Fruit fly (Drosophila melanogaster): ENCODE results near the gene nonA-l.
A peak's percentile ranks its signal among the peaks of the same experiment; 100 is the strongest.

The nonA-l gene

DNA sequence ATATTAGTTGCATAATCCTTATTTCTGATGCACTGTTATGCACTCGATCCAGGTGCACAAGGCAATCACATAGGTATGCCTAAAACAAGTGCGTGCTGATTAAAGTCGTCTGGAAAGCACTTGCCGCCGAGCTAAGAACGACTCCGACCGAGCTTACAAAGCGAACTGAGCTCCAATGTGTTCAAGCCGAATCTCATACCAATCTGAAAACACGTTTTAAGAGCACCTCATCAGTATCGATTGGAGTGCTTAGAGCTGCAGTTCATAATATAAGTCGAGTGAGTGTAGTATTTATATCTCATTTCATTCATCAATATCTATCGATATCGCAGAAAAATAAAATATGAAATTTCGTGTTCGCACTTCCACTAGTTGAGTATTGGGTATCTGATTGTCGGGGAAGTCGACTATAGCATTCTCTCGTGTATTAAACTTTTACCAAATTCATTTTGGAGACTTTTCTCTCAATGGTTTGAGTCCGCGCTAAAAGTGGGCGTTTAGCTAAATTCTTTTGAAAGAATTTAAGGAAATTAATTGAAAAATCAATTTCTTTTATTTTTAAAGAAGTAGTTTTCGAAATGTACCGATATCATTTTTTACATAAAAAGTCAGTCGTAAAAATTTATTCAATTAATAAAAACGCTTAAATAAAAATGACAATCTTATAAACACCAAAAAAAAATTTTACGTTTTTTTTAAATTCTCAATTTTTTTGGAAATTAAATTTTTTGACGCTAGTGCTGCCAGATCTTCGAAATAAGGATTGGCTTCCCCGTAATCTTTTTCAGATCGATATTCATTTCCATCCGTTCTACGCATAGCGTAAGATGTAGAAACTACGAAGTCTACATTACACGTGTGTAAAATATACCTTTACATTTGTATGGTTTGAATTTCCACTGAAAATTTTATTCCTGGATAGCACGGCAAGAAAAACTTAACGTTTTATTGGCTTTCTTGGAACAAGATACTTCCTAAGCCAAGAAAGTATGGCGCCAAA, 15.8 kb downstream of the nonA-l start, which contains the start of gene modSP (continued):
- no peak for TF ChIP-seq eyg (GFP tag; optimal IDR thresholded peaks at IDR 0.05)
- peak; percentile 6 for TF ChIP-seq Ets97D (GFP tag; optimal IDR thresholded peaks at IDR 0.05)
- TF ChIP-seq Tbp (GFP tag; optimal IDR thresholded peaks at IDR 0.05), result no peak
- peak; percentile 15 for TF ChIP-seq CG12236 (GFP tag; optimal IDR thresholded peaks at IDR 0.05)
- no peak for TF ChIP-seq tgo (GFP tag; IDR thresholded peaks at IDR 0.05)
- peak in 1 of 2 experiments; percentile 42 for TF ChIP-seq dpn (GFP tag; optimal IDR thresholded peaks at IDR 0.05)
- TF ChIP-seq CG2129 (GFP tag; IDR thresholded peaks at IDR 0.05; ENCODE audit: partially characterized antibody), result no peak
- TF ChIP-seq fd3F (GFP tag; optimal IDR thresholded peaks at IDR 0.05), result no peak
- TF ChIP-seq CG2120 (GFP tag; optimal IDR thresholded peaks at IDR 0.05), result peak; percentile 72
- no peak for TF ChIP-seq CG4854 (GFP tag; optimal IDR thresholded peaks at IDR 0.05)
- peak in 1 of 2 experiments; percentile 33 for TF ChIP-seq chif (GFP tag; optimal IDR thresholded peaks at IDR 0.05)
- TF ChIP-seq CG4404 (GFP tag; IDR thresholded peaks at IDR 0.05), result no peak
- TF ChIP-seq caup (GFP tag; optimal IDR thresholded peaks at IDR 0.05; ENCODE audit: severe bottlenecking), result no peak
- TF ChIP-seq tup (GFP tag; optimal IDR thresholded peaks at IDR 0.05), result no peak
- peak; percentile 55 for TF ChIP-seq gem (tag; optimal IDR thresholded peaks at IDR 0.05)
- TF ChIP-seq CG7745 (tag; optimal IDR thresholded peaks at IDR 0.05), result no peak
- TF ChIP-seq Nf-YC (tag; optimal IDR thresholded peaks at IDR 0.05), result no peak
- no peak for TF ChIP-seq twi (tag; optimal IDR thresholded peaks at IDR 0.05)
- peak; percentile 48 for TF ChIP-seq CG12659 (GFP tag; optimal IDR thresholded peaks at IDR 0.05)
- TF ChIP-seq fd102C (GFP tag; optimal IDR thresholded peaks at IDR 0.05), result no peak
- TF ChIP-seq Hsf (GFP tag; optimal IDR thresholded peaks at IDR 0.05), result no peak
- no peak for TF ChIP-seq rib (GFP tag; IDR thresholded peaks at IDR 0.05)
- TF ChIP-seq Poxn (GFP tag; IDR thresholded peaks at IDR 0.05), result no peak
- TF ChIP-seq CG9727 (GFP tag; optimal IDR thresholded peaks at IDR 0.05), result no peak
- no peak for TF ChIP-seq NC2α (GFP tag; optimal IDR thresholded peaks at IDR 0.05)
- no peak for TF ChIP-seq prd (optimal IDR thresholded peaks at IDR 0.05)
- no peak for TF ChIP-seq prd (GFP tag; IDR thresholded peaks at IDR 0.05)
- no peak for TF ChIP-seq Dip2 (GFP tag; IDR thresholded peaks at IDR 0.05)
- no peak for TF ChIP-seq CG17612 (GFP tag; IDR thresholded peaks at IDR 0.05)
- no peak for TF ChIP-seq CG10959 (GFP tag; IDR thresholded peaks at IDR 0.05)
- peak; percentile 37; the same call in 1 of the 3 replicates for TF ChIP-seq Mrtf (GFP tag; IDR thresholded peaks at IDR 0.05)
- peak; percentile 72 for TF ChIP-seq CG33213 (GFP tag; optimal IDR thresholded peaks at IDR 0.05)
- TF ChIP-seq CG6791 (GFP tag; IDR thresholded peaks at IDR 0.05; ENCODE audit: partially characterized antibody), result peak; percentile 81
- TF ChIP-seq h (optimal IDR thresholded peaks at IDR 0.05), result no peak
- peak; percentile 4 for TF ChIP-seq Dek (tag; optimal IDR thresholded peaks at IDR 0.05)
- TF ChIP-seq CG34224 (GFP tag; IDR thresholded peaks at IDR 0.05; ENCODE audit: partially characterized antibody), result peak; percentile 44; the same call in 2 of the 3 replicates
- no peak for TF ChIP-seq bowl (GFP tag; IDR thresholded peaks at IDR 0.05)
- TF ChIP-seq so (GFP tag; IDR thresholded peaks at IDR 0.05), result 0 out of 3 replicates have a peak, but pooled peaks have one; percentile 7
- peak; percentile 41 for TF ChIP-seq gfzf (GFP tag; optimal IDR thresholded peaks at IDR 0.05)
- no peak for TF ChIP-seq kah (GFP tag; optimal IDR thresholded peaks at IDR 0.05)
- TF ChIP-seq CG7839 (tag; optimal IDR thresholded peaks at IDR 0.05), result no peak
- TF ChIP-seq CG7786 (GFP tag; optimal IDR thresholded peaks at IDR 0.05), result peak; percentile 39
- no peak for TF ChIP-seq CG10654 (GFP tag; optimal IDR thresholded peaks at IDR 0.05)
- TF ChIP-seq unc-4 (GFP tag; IDR thresholded peaks at IDR 0.05; ENCODE audit: partially characterized antibody), result peak; percentile 60; the same call in 1 of the 2 replicates
- peak; percentile 7 for TF ChIP-seq CG9817 (tag; optimal IDR thresholded peaks at IDR 0.05)
- peak; percentile 24 for TF ChIP-seq abd-A (tag; optimal IDR thresholded peaks at IDR 0.05)
- TF ChIP-seq corto (GFP tag; optimal IDR thresholded peaks at IDR 0.05), result no peak
- no peak for TF ChIP-seq slou (GFP tag; optimal IDR thresholded peaks at IDR 0.05)
- TF ChIP-seq Side (GFP tag; optimal IDR thresholded peaks at IDR 0.05), result no peak

All from whole organism, embryonic.